Fruit fly (Drosophila melanogaster): ENCODE data around the gene RhoU.

- TF ChIP-seq CG8478 (optimal IDR thresholded peaks at IDR 0.05): no peak
- TF ChIP-seq Dll (optimal IDR thresholded peaks at IDR 0.05): no peak
- TF ChIP-seq EcR (GFP tag; optimal IDR thresholded peaks at IDR 0.05): no peak
- TF ChIP-seq pan (optimal IDR thresholded peaks at IDR 0.05): no peak
- no peak for TF ChIP-seq psq (optimal IDR thresholded peaks at IDR 0.05)
Measured at dm6 chrX:10089188-10089587, 2.9 kb downstream of the RhoU start.
